Fruit fly (Drosophila melanogaster) whole organism, embryonic: ENCODE measurements around the gene CG44261.

Experiments
- Asciz ChIP-seq: fragments of 200-800 bp; sonication (Bioruptor generic); optimal IDR thresholded peaks from 2 replicates; lab custom pipeline; 2017; ENCODE audit warnings: missing biosample characterization, mild to moderate bottlenecking, missing genetic modification characterization, missing genetic modification reagents
- Atf3 ChIP-seq: fragments of 200-800 bp; sonication (Bioruptor generic); optimal IDR thresholded peaks from 3 replicates; lab custom pipeline; 2016; ENCODE audit warnings: missing biosample characterization, missing genetic modification characterization
- CG10147 ChIP-seq: fragments of 200-800 bp; sonication (Bioruptor generic); optimal IDR thresholded peaks from 2 replicates; lab custom pipeline; 2019; ENCODE audit warnings: missing biosample characterization, mild to moderate bottlenecking, missing genetic modification characterization, moderate library complexity
- CG10543 ChIP-seq: fragments of 200-800 bp; sonication (Bioruptor generic); optimal IDR thresholded peaks from 3 replicates; lab custom pipeline; 2017; ENCODE audit warnings: missing biosample characterization, mild to moderate bottlenecking, missing genetic modification characterization, moderate library complexity
- CG11695 ChIP-seq: fragments of 200-800 bp; sonication (Bioruptor generic); IDR thresholded peaks from 3 replicates; pipeline ENCODE4 v1.3.6; 2022; ENCODE audit warnings: missing biosample characterization, missing genetic modification characterization
- CG12769 ChIP-seq: fragments of 200-800 bp; sonication (Bioruptor generic); optimal IDR thresholded peaks from 2 replicates; lab custom pipeline; 2019; ENCODE audit warnings: missing biosample characterization, mild to moderate bottlenecking, missing genetic modification characterization, moderate library complexity
- CG1602 ChIP-seq: fragments of 200-800 bp; sonication (Bioruptor generic); optimal IDR thresholded peaks from 3 replicates; lab custom pipeline; 2016; ENCODE audit warnings: missing biosample characterization, missing genetic modification characterization
- CG33557 ChIP-seq: fragments of 200-800 bp; sonication (Bioruptor generic); optimal IDR thresholded peaks from 2 replicates; lab custom pipeline; 2019; ENCODE audit warnings: missing biosample characterization, mild to moderate bottlenecking, missing genetic modification characterization, moderate library complexity
- CG34376 ChIP-seq: fragments of 200-800 bp; sonication (Bioruptor generic); optimal IDR thresholded peaks from 2 replicates; lab custom pipeline; 2018; ENCODE audit warnings: missing biosample characterization, mild to moderate bottlenecking, missing genetic modification characterization
- CG3995 ChIP-seq: fragments of 200-800 bp; sonication (Bioruptor generic); optimal IDR thresholded peaks from 3 replicates; lab custom pipeline; 2016; ENCODE audit warnings: missing biosample characterization, missing genetic modification characterization
- CG4730 ChIP-seq: fragments of 200-800 bp; sonication (Bioruptor generic); IDR thresholded peaks from 2 replicates; pipeline ENCODE4 v1.3.6; 2022; ENCODE audit warnings: missing biosample characterization, missing genetic modification characterization
- CG5953 ChIP-seq: fragments of 200-800 bp; sonication (Bioruptor generic); IDR thresholded peaks from 2 replicates; pipeline ENCODE4 v1.3.6; 2022; ENCODE audit warnings: missing biosample characterization, missing genetic modification characterization
- CG8944 ChIP-seq: fragments of 200-800 bp; sonication (Bioruptor generic); optimal IDR thresholded peaks from 3 replicates; lab custom pipeline; 2016; ENCODE audit warnings: missing biosample characterization, missing genetic modification characterization
- Deaf1 ChIP-seq: fragments of 200-800 bp; optimal IDR thresholded peaks from 3 replicates; lab custom pipeline; 2019; ENCODE audit warnings: missing biosample characterization, mild to moderate bottlenecking, missing genetic modification characterization, moderate library complexity
- Dref ChIP-seq: fragments of 200-800 bp; sonication (Bioruptor generic); IDR thresholded peaks from 2 replicates; pipeline ENCODE4 v1.3.6; 2022; ENCODE audit warnings: missing biosample characterization, missing genetic modification characterization
- Gsc ChIP-seq: fragments of 200-800 bp; sonication (Bioruptor generic); IDR thresholded peaks from 2 replicates; pipeline ENCODE4 v1.3.6; 2022; ENCODE audit warnings: missing biosample characterization, missing genetic modification characterization
- Hmx ChIP-seq: fragments of 200-800 bp; sonication (Bioruptor generic); optimal IDR thresholded peaks from 2 replicates; lab custom pipeline; 2016; ENCODE audit warnings: missing biosample characterization, missing genetic modification characterization
- Hr78 ChIP-seq, 2 experiments: fragments of 200-800 bp in 1 of 2; fragments of >200 bp in 1 of 2; sonication (Bioruptor generic) in 1 of 2; optimal IDR thresholded peaks; 2 replicates each; lab custom pipeline; 2017 to 2019; ENCODE audit warnings: missing biosample characterization in 2 of 2, missing genetic modification characterization in 2 of 2, mild to moderate bottlenecking in 1 of 2, moderate library complexity in 1 of 2
- Med ChIP-seq: fragments of 200-800 bp; sonication (Bioruptor generic); peaks from one replicate; lab custom pipeline; 2016; ENCODE audit warnings: missing biosample characterization, missing genetic modification characterization, mild to moderate bottlenecking, inconsistent platforms, moderate library complexity
- Ssrp ChIP-seq: fragments of 200-800 bp; sonication (Bioruptor generic); optimal IDR thresholded peaks from 2 replicates; lab custom pipeline; 2018; ENCODE audit warnings: missing biosample characterization, mild to moderate bottlenecking, missing genetic modification characterization, moderate library complexity
- Taf1 ChIP-seq: fragments of 200-800 bp; sonication (Bioruptor generic); IDR thresholded peaks from 2 replicates; pipeline ENCODE4 v1.3.6; 2022; ENCODE audit warnings: missing biosample characterization, missing genetic modification characterization
- Trl ChIP-seq, 3 experiments: fragments of >200 bp in 2 of 3; fragments of 200-800 bp in 1 of 3; sonication (Bioruptor generic) in 1 of 3; optimal IDR thresholded peaks; 2 replicates in 1 of 3; 3 replicates in 2 of 3; lab custom pipeline; 2016 to 2017; ENCODE audit warnings: missing biosample characterization in 1 of 3, missing genetic modification characterization in 1 of 3
- Vsx1 ChIP-seq: fragments of 200-800 bp; sonication (Bioruptor generic); optimal IDR thresholded peaks from 2 replicates; lab custom pipeline; 2017; ENCODE audit warnings: missing biosample characterization, mild to moderate bottlenecking, missing genetic modification characterization, missing genetic modification reagents
- bab2 ChIP-seq: fragments of 200-800 bp; sonication (Bioruptor generic); optimal IDR thresholded peaks from 2 replicates; lab custom pipeline; 2016; ENCODE audit warnings: missing biosample characterization, missing genetic modification characterization
- cad ChIP-seq: fragments of >200 bp; optimal IDR thresholded peaks from 2 replicates; lab custom pipeline; 2017; ENCODE audit warnings: missing biosample characterization, missing genetic modification characterization
- cg ChIP-seq: fragments of 200-800 bp; sonication (Bioruptor generic); optimal IDR thresholded peaks from 3 replicates; lab custom pipeline; 2019; ENCODE audit warnings: missing biosample characterization, mild to moderate bottlenecking, missing genetic modification characterization, moderate library complexity
- chinmo ChIP-seq: fragments of 200-800 bp; sonication (Bioruptor generic); IDR thresholded peaks from 4 replicates; pipeline ENCODE4 v1.3.6; 2022; ENCODE audit warnings: missing biosample characterization, missing genetic modification characterization; ENCODE audit not compliant: partially characterized antibody
- cwo ChIP-seq: fragments of 200-800 bp; sonication (Bioruptor generic); optimal IDR thresholded peaks from 3 replicates; lab custom pipeline; 2017; ENCODE audit warnings: missing biosample characterization, missing genetic modification characterization, mild to moderate bottlenecking, moderate library complexity, missing genetic modification reagents
- dati ChIP-seq: fragments of 200-800 bp; sonication (Bioruptor generic); IDR thresholded peaks from 2 replicates; pipeline ENCODE4 v1.3.6; 2022; ENCODE audit warnings: missing biosample characterization, missing genetic modification characterization
- dimm ChIP-seq: fragments of 200-800 bp; sonication (Bioruptor generic); IDR thresholded peaks from 2 replicates; pipeline ENCODE4 v1.3.6; 2022; ENCODE audit warnings: missing biosample characterization, missing genetic modification characterization
- ftz-f1 ChIP-seq: fragments of 200-800 bp; sonication (Bioruptor generic); optimal IDR thresholded peaks from 2 replicates; lab custom pipeline; 2016; ENCODE audit warnings: missing biosample characterization, missing genetic modification characterization
- hkb ChIP-seq, 2 experiments: fragments of 200-800 bp in 1 of 2; fragments of >200 bp in 1 of 2; sonication (Bioruptor generic) in 1 of 2; IDR thresholded peaks in 1 of 2; optimal IDR thresholded peaks in 1 of 2; 2 replicates each; pipeline versions ENCODE4 v1.3.6 to Lab custom; 2017 to 2022; ENCODE audit warnings: missing biosample characterization in 1 of 2, missing genetic modification characterization in 1 of 2
- kay ChIP-seq: fragments of 200-800 bp; sonication (Bioruptor generic); optimal IDR thresholded peaks from 2 replicates; lab custom pipeline; 2016; ENCODE audit warnings: missing biosample characterization, missing genetic modification characterization
- schlank ChIP-seq: fragments of 200-800 bp; sonication (Bioruptor generic); optimal IDR thresholded peaks from 2 replicates; lab custom pipeline; 2018; ENCODE audit warnings: missing biosample characterization, mild to moderate bottlenecking, missing genetic modification characterization
- sd ChIP-seq: fragments of 200-800 bp; sonication (Bioruptor generic); optimal IDR thresholded peaks from 3 replicates; lab custom pipeline; 2018; ENCODE audit warnings: missing biosample characterization, mild to moderate bottlenecking, missing genetic modification characterization, moderate library complexity
- sob ChIP-seq: fragments of 200-800 bp; sonication (Bioruptor generic); IDR thresholded peaks from 2 replicates; pipeline ENCODE4 v1.3.6; 2022; ENCODE audit warnings: missing biosample characterization, missing genetic modification characterization
- sr ChIP-seq: fragments of 200-800 bp; sonication (Bioruptor generic); IDR thresholded peaks from 3 replicates; pipeline ENCODE4 v1.3.6; 2022; ENCODE audit warnings: missing biosample characterization, missing genetic modification characterization
- sug ChIP-seq: fragments of 200-800 bp; optimal IDR thresholded peaks from 2 replicates; lab custom pipeline; 2019; ENCODE audit warnings: missing biosample characterization, mild to moderate bottlenecking, missing genetic modification characterization, moderate library complexity
- z ChIP-seq: fragments of 200-800 bp; sonication (Bioruptor generic); IDR thresholded peaks from 3 replicates; pipeline ENCODE4 v1.3.6; 2022; ENCODE audit warnings: missing biosample characterization, missing genetic modification characterization

Gene CG44261

dm6 chr3R:9441134-9441533 is 33.2 kb upstream of the CG44261 start (continued):
- TF ChIP-seq cwo (GFP tag; lab: Kevin White, UChicago), result no peak
- no peak for TF ChIP-seq sug (tag; lab: Kevin White, UChicago)
- TF ChIP-seq kay (GFP tag; lab: Kevin White, UChicago), result no peak
- no peak for TF ChIP-seq schlank (tag; lab: Kevin White, UChicago)
- TF ChIP-seq Gsc (GFP tag; lab: Robert Waterston, UW), result no peak
- no peak for TF ChIP-seq bab2 (GFP tag; lab: Kevin White, UChicago)
- TF ChIP-seq Ssrp, result no peak
- TF ChIP-seq dimm (GFP tag; lab: Robert Waterston, UW), result no peak
- TF ChIP-seq sr (GFP tag; lab: Robert Waterston, UW), result 0 out of 3 replicates have a peak, but pooled peaks have one; percentile 10
- TF ChIP-seq Vsx1, result no peak
- no peak for TF ChIP-seq Atf3 (GFP tag; lab: Kevin White, UChicago)
- TF ChIP-seq CG33557 (GFP tag; lab: Kevin White, UChicago), result no peak
- TF ChIP-seq CG4730 (GFP tag; lab: Robert Waterston, UW), result 0 out of 2 replicates have a peak, but pooled peaks have one; percentile 11
- TF ChIP-seq Taf1 (GFP tag; lab: Robert Waterston, UW), result no peak

- peak; percentile 51; the same call in 1 of the 3 replicates for TF ChIP-seq z
- peak; percentile 83 for TF ChIP-seq ftz-f1
- no peak for TF ChIP-seq cad
- TF ChIP-seq Dref (GFP tag; lab: Robert Waterston, UW), result no peak
- TF ChIP-seq sd (tag; lab: Kevin White, UChicago), result peak; percentile 48
- TF ChIP-seq CG10147 (GFP tag; lab: Kevin White, UChicago), result no peak
- TF ChIP-seq sug (tag; lab: Kevin White, UChicago), result peak; percentile 62
- TF ChIP-seq sob (GFP tag; lab: Robert Waterston, UW), result 0 out of 2 replicates have a peak, but pooled peaks have one; percentile 19
- TF ChIP-seq CG11695 (GFP tag; lab: Robert Waterston, UW), result no peak
- TF ChIP-seq CG1602, result no peak
- no peak for TF ChIP-seq Hmx (GFP tag; lab: Kevin White, UChicago)
- TF ChIP-seq Deaf1 (tag; lab: Kevin White, UChicago), result peak; percentile 25
- no peak for TF ChIP-seq CG8944
- peak; percentile 57 for TF ChIP-seq cg
- no peak for TF ChIP-seq CG5953 (GFP tag; lab: Robert Waterston, UW)
- TF ChIP-seq Asciz, result no peak
- peak; percentile 52 for TF ChIP-seq CG10543
- peak in 1 of 2 experiments; percentile 24 for TF ChIP-seq Hr78 (GFP tag; optimal IDR thresholded peaks at IDR 0.05; lab: Kevin White, UChicago)
- peak; percentile 75 for TF ChIP-seq CG34376 (GFP tag; lab: Kevin White, UChicago)
- TF ChIP-seq CG3995 (GFP tag; lab: Kevin White, UChicago), result no peak
- TF ChIP-seq hkb (optimal IDR thresholded peaks at IDR 0.05; lab: Kevin White, UChicago), result no peak
- 0 out of 2 replicates have a peak, but pooled peaks have one; percentile 19 for TF ChIP-seq hkb (GFP tag; IDR thresholded peaks at IDR 0.05; lab: Robert Waterston, UW)
- TF ChIP-seq chinmo, result peak; percentile 76; the same call in 3 of the 4 replicates
- peak in 1 of 2 experiments; percentile 25 for TF ChIP-seq Trl (optimal IDR thresholded peaks at IDR 0.05; lab: Kevin White, UChicago)
- no peak for TF ChIP-seq Trl (GFP tag; optimal IDR thresholded peaks at IDR 0.05; lab: Kevin White, UChicago)
- TF ChIP-seq dati, result no peak
- TF ChIP-seq CG12769, result no peak
- peak; percentile 45 for TF ChIP-seq Med (GFP tag; lab: Kevin White, UChicago)
Observed at dm6 chr3R:9437618-9438017, 29.6 kb upstream of the CG44261 start.
